Worm (Caenorhabditis elegans): Measurements from ENCODE around the gene ndub-3.

- TF ChIP-seq tbx-37 (GFP tag; conservative IDR thresholded peaks at IDR 0.05) = no peak
- no peak for TF ChIP-seq hmbx-1 (tag; optimal IDR thresholded peaks at IDR 0.05)
- TF ChIP-seq tra-4 (tag; optimal IDR thresholded peaks at IDR 0.05) = no peak
- no peak for TF ChIP-seq ets-7 (tag; optimal IDR thresholded peaks at IDR 0.05)
- TF ChIP-seq ama-1 (optimal IDR thresholded peaks at IDR 0.05) = no peak
- TF ChIP-seq flt-1 (GFP tag; IDR thresholded peaks at IDR 0.05) = no peak
- no peak for TF ChIP-seq sea-1 (GFP tag; conservative IDR thresholded peaks at IDR 0.05)
- no peak for TF ChIP-seq tbx-11 (GFP tag; IDR thresholded peaks at IDR 0.05)
- TF ChIP-seq hmg-4 (GFP tag; optimal IDR thresholded peaks at IDR 0.05) = no peak
- TF ChIP-seq B0310.2 (tag; optimal IDR thresholded peaks at IDR 0.05) = no peak
Observed at ce11 chrII:8989444-8989843, 24.8 kb upstream of the ndub-3 start, which contains the start of gene C18E9.9.

All from whole organism, early embryonic.